Worm (Caenorhabditis elegans): ENCODE data around the gene R02F11.12.

The R02F11.12 gene

DNA sequence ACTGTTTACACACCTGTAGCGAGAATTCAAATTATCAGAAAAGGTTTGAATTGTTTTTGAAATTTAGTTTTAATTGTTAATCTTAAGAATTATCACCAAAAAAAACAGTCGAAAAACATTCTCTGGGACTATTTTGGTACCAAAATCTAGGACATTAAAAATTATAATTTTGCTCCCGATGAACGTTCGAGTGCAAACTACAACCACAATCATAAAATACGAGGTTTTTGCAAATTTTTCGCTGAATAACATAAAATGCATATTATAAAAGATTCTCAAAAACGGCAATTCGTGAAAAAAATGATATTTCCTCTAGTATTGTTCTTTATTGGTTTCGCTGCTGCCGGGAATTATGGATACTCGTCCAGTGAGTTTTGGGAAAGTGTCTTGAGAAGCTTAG is at the start of gene R02F11.12:
Gene R02F11.12, plus strand, starts transcription at position 301 of the 400 bp plus-strand sequence.
- TF ChIP-seq attf-4 (tag; optimal IDR thresholded peaks at IDR 0.05): no peak

ce11 chrV:4742190-4742589 is 48.3 kb upstream of the R02F11.12 start, which contains the start of gene ugt-61:
Gene ugt-61 (plus strand): TSS chrV:4742422.
- TF ChIP-seq nhr-28 (tag; optimal IDR thresholded peaks at IDR 0.05) (peak; percentile 78), dve-1 (tag; optimal IDR thresholded peaks at IDR 0.05; ENCODE audit: insufficient read depth) (peak; percentile 29), F44E2.7 (GFP tag; IDR thresholded peaks at IDR 0.05) (no peak), daf-16 (GFP tag; optimal IDR thresholded peaks at IDR 0.05) (no peak), daf-16 (tag; optimal IDR thresholded peaks at IDR 0.05) (peak; percentile 48), hlh-11 (tag; optimal IDR thresholded peaks at IDR 0.05) (peak; percentile 17), hmg-1.1 (GFP tag; IDR thresholded peaks at IDR 0.05) (no peak), daf-8 (GFP tag; IDR thresholded peaks at IDR 0.05) (no peak), pha-4 (GFP tag; IDR thresholded peaks at IDR 0.05) (no peak), pha-4 (tag; optimal IDR thresholded peaks at IDR 0.05) (peak; percentile 44), pqm-1 (tag; optimal IDR thresholded peaks at IDR 0.05) (peak; percentile 49)

ce11 chrV:4745269-4745668 is 45.2 kb upstream of the R02F11.12 start, which contains the start of gene C18G1.7:
Gene C18G1.7 (plus strand): TSS chrV:4745569.
- TF ChIP-seq daf-12 (tag; optimal IDR thresholded peaks at IDR 0.05) (no peak), arid-1 (GFP tag; conservative IDR thresholded peaks at IDR 0.05) (no peak), T26A8.4 (GFP tag; IDR thresholded peaks at IDR 0.05) (no peak), nhr-11 (tag; optimal IDR thresholded peaks at IDR 0.05) (no peak), zag-1 (tag; optimal IDR thresholded peaks at IDR 0.05) (no peak), nhr-77 (tag; optimal IDR thresholded peaks at IDR 0.05) (no peak), nhr-42 (GFP tag; IDR thresholded peaks at IDR 0.05) (no peak), lin-39 (tag; optimal IDR thresholded peaks at IDR 0.05) (no peak), unc-130 (GFP tag; optimal IDR thresholded peaks at IDR 0.05) (no peak)

- no peak for TF ChIP-seq Y75B8A.6 (GFP tag; IDR thresholded peaks at IDR 0.05)
- no peak for TF ChIP-seq sdz-12 (GFP tag; optimal IDR thresholded peaks at IDR 0.05)
- TF ChIP-seq ctbp-1 (GFP tag; IDR thresholded peaks at IDR 0.05): no peak
- no peak for TF ChIP-seq php-3 (GFP tag; IDR thresholded peaks at IDR 0.05)
- TF ChIP-seq vab-7 (GFP tag; IDR thresholded peaks at IDR 0.05): no peak
Measured at ce11 chrV:4750294-4750693, 40.2 kb upstream of the R02F11.12 start, which contains the start of gene C18G1.6. Gene C18G1.6 (plus strand): TSS chrV:4750594.

- no peak for TF ChIP-seq daf-8 (GFP tag; IDR thresholded peaks at IDR 0.05)
- peak; percentile 22; the same call in 1 of the 2 replicates for TF ChIP-seq lin-38 (GFP tag; IDR thresholded peaks at IDR 0.05)
- TF ChIP-seq duxl-1 (tag; optimal IDR thresholded peaks at IDR 0.05; ENCODE audit: poor library complexity): no peak
- TF ChIP-seq egl-43 (GFP tag; IDR thresholded peaks at IDR 0.05): 0 out of 2 replicates have a peak, but pooled peaks have one; percentile 67
- peak; percentile 59 for TF ChIP-seq Y48G9A.11 (GFP tag; IDR thresholded peaks at IDR 0.05)
- no peak for TF ChIP-seq ama-1 (optimal IDR thresholded peaks at IDR 0.05)
- TF ChIP-seq snpc-1.2 (GFP tag; IDR thresholded peaks at IDR 0.05): 0 out of 2 replicates have a peak, but pooled peaks have one; percentile 25
- TF ChIP-seq pha-4 (GFP tag; IDR thresholded peaks at IDR 0.05): no peak
- TF ChIP-seq pha-4 (tag; optimal IDR thresholded peaks at IDR 0.05): no peak
- peak; percentile 54; the same call in 1 of the 2 replicates for TF ChIP-seq ceh-44 (GFP tag; IDR thresholded peaks at IDR 0.05)
- TF ChIP-seq unc-130 (GFP tag; optimal IDR thresholded peaks at IDR 0.05): peak; percentile 7
- peak; percentile 45; the same call in 1 of the 2 replicates for TF ChIP-seq lim-7 (GFP tag; IDR thresholded peaks at IDR 0.05)
- TF ChIP-seq aha-1 (tag): peak; percentile 73
Measured at ce11 chrV:4754123-4754522, 36.3 kb upstream of the R02F11.12 start, which contains the start of gene hil-4. Gene hil-4 (plus strand): TSS chrV:4754313.

Data from whole organism, L4 larva.